Worm (Caenorhabditis elegans): ENCODE measurements around the gene C29E4.10.
A peak's percentile ranks its signal among the peaks of the same experiment; 100 is the strongest.

- TF ChIP-seq drap-1 (GFP tag; optimal IDR thresholded peaks at IDR 0.05), result no peak
- TF ChIP-seq sem-2 (GFP tag; optimal IDR thresholded peaks at IDR 0.05), result no peak
- no peak for TF ChIP-seq pha-4 (tag; optimal IDR thresholded peaks at IDR 0.05)
- TF ChIP-seq blmp-1 (tag; optimal IDR thresholded peaks at IDR 0.05), result no peak
- no peak for TF ChIP-seq unc-62 (GFP tag; optimal IDR thresholded peaks at IDR 0.05)
- no peak for TF ChIP-seq ztf-11 (tag; optimal IDR thresholded peaks at IDR 0.05)
- TF ChIP-seq mep-1 (tag; optimal IDR thresholded peaks at IDR 0.05), result no peak
- TF ChIP-seq nhr-76 (tag; optimal IDR thresholded peaks at IDR 0.05), result no peak
- TF ChIP-seq sptf-1 (tag; optimal IDR thresholded peaks at IDR 0.05), result no peak
- peak; percentile 18 for TF ChIP-seq ces-1 (GFP tag; optimal IDR thresholded peaks at IDR 0.05)
- TF ChIP-seq ham-2 (GFP tag; optimal IDR thresholded peaks at IDR 0.05), result no peak
- no peak for TF ChIP-seq unc-39 (tag; optimal IDR thresholded peaks at IDR 0.05)
- TF ChIP-seq lin-32 (GFP tag; optimal IDR thresholded peaks at IDR 0.05), result no peak
- no peak for TF ChIP-seq nhr-2 (tag; optimal IDR thresholded peaks at IDR 0.05)
These were observed 41.1 kb downstream of the C29E4.10 start for ce11 chrIII:7978723-7979122.

Data from whole organism, mixed stage, embryonic.